Fruit fly (Drosophila melanogaster) whole organism, embryonic: Measurements from ENCODE around the gene CG12723.

Experiments
- Adf1 ChIP-seq: fragments of 200-800 bp; sonication (Bioruptor generic); IDR thresholded peaks from 2 replicates; pipeline ENCODE4 v1.3.6; 2022; ENCODE audit warnings: missing biosample characterization, missing genetic modification characterization
- Aef1 ChIP-seq: fragments of 200-800 bp; sonication (Bioruptor generic); IDR thresholded peaks from 3 replicates; pipeline ENCODE4 v1.3.6; 2022; ENCODE audit warnings: missing biosample characterization, missing genetic modification characterization
- CG10209 ChIP-seq: fragments of 200-800 bp; sonication (Bioruptor generic); optimal IDR thresholded peaks from 3 replicates; lab custom pipeline; 2017; ENCODE audit warnings: missing biosample characterization, mild to moderate bottlenecking, missing genetic modification characterization, missing genetic modification reagents
- CG10431 ChIP-seq: fragments of 200-800 bp; sonication (Bioruptor generic); optimal IDR thresholded peaks from 3 replicates; lab custom pipeline; 2018; ENCODE audit warnings: missing biosample characterization, mild to moderate bottlenecking, missing genetic modification characterization
- CG12155 ChIP-seq: fragments of 200-800 bp; sonication (Bioruptor generic); optimal IDR thresholded peaks from 3 replicates; lab custom pipeline; 2016; ENCODE audit warnings: missing biosample characterization, missing genetic modification characterization
- CG12299 ChIP-seq: fragments of 200-800 bp; sonication (Bioruptor generic); optimal IDR thresholded peaks from 2 replicates; lab custom pipeline; 2018; ENCODE audit warnings: missing biosample characterization, mild to moderate bottlenecking, missing genetic modification characterization
- CG1233 ChIP-seq: fragments of 200-800 bp; sonication (Bioruptor generic); optimal IDR thresholded peaks from 4 replicates; lab custom pipeline; 2018; ENCODE audit warnings: missing biosample characterization, mild to moderate bottlenecking, missing genetic modification characterization
- CG12659 ChIP-seq: fragments of 200-800 bp; sonication (Bioruptor generic); optimal IDR thresholded peaks from 3 replicates; lab custom pipeline; 2017; ENCODE audit warnings: mild to moderate bottlenecking, missing biosample characterization, missing genetic modification reagents, missing genetic modification characterization
- CG13624 ChIP-seq: fragments of 200-800 bp; sonication (Bioruptor generic); optimal IDR thresholded peaks from 2 replicates; lab custom pipeline; 2016; ENCODE audit warnings: missing biosample characterization, missing genetic modification characterization
- CG15073 ChIP-seq: fragments of 200-800 bp; sonication (Bioruptor generic); optimal IDR thresholded peaks from 2 replicates; lab custom pipeline; 2016; ENCODE audit warnings: missing biosample characterization, missing genetic modification characterization
- CG15479 ChIP-seq: fragments of 200-800 bp; sonication (Bioruptor generic); optimal IDR thresholded peaks from 3 replicates; lab custom pipeline; 2019; ENCODE audit warnings: missing biosample characterization, mild to moderate bottlenecking, missing genetic modification characterization, moderate library complexity
- CG18619 ChIP-seq: fragments of 200-800 bp; sonication (Bioruptor generic); optimal IDR thresholded peaks from 3 replicates; lab custom pipeline; 2017; ENCODE audit warnings: missing biosample characterization, mild to moderate bottlenecking, missing genetic modification characterization
- CG2120 ChIP-seq: fragments of 200-800 bp; sonication (Bioruptor generic); optimal IDR thresholded peaks from 3 replicates; lab custom pipeline; 2016; ENCODE audit warnings: missing biosample characterization, missing genetic modification characterization
- CG31388 ChIP-seq: fragments of 200-800 bp; sonication (Bioruptor generic); optimal IDR thresholded peaks from 2 replicates; lab custom pipeline; 2016; ENCODE audit warnings: missing biosample characterization, missing genetic modification characterization
- CG3281 ChIP-seq: fragments of 200-800 bp; sonication (Bioruptor generic); optimal IDR thresholded peaks from 3 replicates; lab custom pipeline; 2017; ENCODE audit warnings: missing biosample characterization, mild to moderate bottlenecking, missing genetic modification characterization
- CG3847 ChIP-seq: fragments of 200-800 bp; sonication (Bioruptor generic); IDR thresholded peaks from 2 replicates; pipeline ENCODE4 v1.3.6; 2022; ENCODE audit warnings: missing biosample characterization, missing genetic modification characterization
- CG4617 ChIP-seq: fragments of 200-800 bp; sonication (Bioruptor generic); optimal IDR thresholded peaks from 3 replicates; lab custom pipeline; 2016; ENCODE audit warnings: missing biosample characterization, missing genetic modification characterization, borderline replicate concordance
- CG7987 ChIP-seq: fragments of 200-800 bp; sonication (Bioruptor generic); optimal IDR thresholded peaks from 2 replicates; lab custom pipeline; 2018; ENCODE audit warnings: missing biosample characterization, mild to moderate bottlenecking, missing genetic modification characterization, moderate library complexity
- CG8765 ChIP-seq: fragments of 200-800 bp; sonication (Bioruptor generic); IDR thresholded peaks from 2 replicates; pipeline ENCODE4 v1.3.6; 2022; ENCODE audit warnings: missing biosample characterization, missing genetic modification characterization
- CHES-1-like ChIP-seq: fragments of 200-800 bp; sonication (Bioruptor generic); optimal IDR thresholded peaks from 2 replicates; lab custom pipeline; 2016; ENCODE audit warnings: missing biosample characterization, missing genetic modification characterization
- CoRest ChIP-seq: fragments of 200-800 bp; sonication (Bioruptor generic); optimal IDR thresholded peaks from 3 replicates; lab custom pipeline; 2018; ENCODE audit warnings: missing biosample characterization, mild to moderate bottlenecking, missing genetic modification characterization, moderate library complexity
- CrebB ChIP-seq: fragments of 200-800 bp; sonication (Bioruptor generic); optimal IDR thresholded peaks from 3 replicates; lab custom pipeline; 2018; ENCODE audit warnings: missing biosample characterization, mild to moderate bottlenecking, missing genetic modification characterization
- Dad ChIP-seq: fragments of 200-800 bp; sonication (Bioruptor generic); optimal IDR thresholded peaks from 3 replicates; lab custom pipeline; 2016; ENCODE audit warnings: missing biosample characterization, missing genetic modification characterization
- E2f1 ChIP-seq: fragments of 200-800 bp; sonication (Bioruptor generic); IDR thresholded peaks from 2 replicates; pipeline ENCODE4 v1.3.6; 2022; ENCODE audit warnings: missing biosample characterization, missing genetic modification characterization
- HLHmδ ChIP-seq: fragments of 200-800 bp; sonication (Bioruptor generic); optimal IDR thresholded peaks from 2 replicates; lab custom pipeline; 2018; ENCODE audit warnings: missing biosample characterization, mild to moderate bottlenecking, missing genetic modification characterization, moderate library complexity
- Hand ChIP-seq: fragments of 200-800 bp; sonication (Bioruptor generic); optimal IDR thresholded peaks from 2 replicates; lab custom pipeline; 2017; ENCODE audit warnings: mild to moderate bottlenecking, missing biosample characterization, missing genetic modification reagents, missing genetic modification characterization
- HmgZ ChIP-seq: fragments of 200-800 bp; sonication (Bioruptor generic); optimal IDR thresholded peaks from 2 replicates; lab custom pipeline; 2018; ENCODE audit warnings: missing biosample characterization, mild to moderate bottlenecking, missing genetic modification characterization
- Hmr ChIP-seq: fragments of 200-800 bp; sonication (Bioruptor generic); optimal IDR thresholded peaks from 3 replicates; lab custom pipeline; 2017; ENCODE audit warnings: mild to moderate bottlenecking, missing biosample characterization, missing genetic modification reagents, missing genetic modification characterization
- Hr39 ChIP-seq: fragments of >200 bp; optimal IDR thresholded peaks from 2 replicates; lab custom pipeline; 2017
- MESR4 ChIP-seq: fragments of 200-800 bp; sonication (Bioruptor generic); optimal IDR thresholded peaks from 2 replicates; lab custom pipeline; 2018; ENCODE audit warnings: missing biosample characterization, mild to moderate bottlenecking, missing genetic modification characterization, moderate library complexity
- MTF-1 ChIP-seq: fragments of 200-800 bp; sonication (Bioruptor generic); optimal IDR thresholded peaks from 2 replicates; lab custom pipeline; 2018; ENCODE audit warnings: missing biosample characterization, mild to moderate bottlenecking, missing genetic modification characterization, borderline replicate concordance
- Med ChIP-seq: fragments of 200-800 bp; sonication (Bioruptor generic); peaks from one replicate; lab custom pipeline; 2016; ENCODE audit warnings: missing biosample characterization, missing genetic modification characterization, mild to moderate bottlenecking, inconsistent platforms, moderate library complexity
- Neu2 ChIP-seq: fragments of 200-800 bp; sonication (Bioruptor generic); optimal IDR thresholded peaks from 3 replicates; lab custom pipeline; 2016; ENCODE audit warnings: missing biosample characterization, missing genetic modification characterization, borderline replicate concordance
- Optix ChIP-seq: fragments of 200-800 bp; sonication (Bioruptor generic); IDR thresholded peaks from 3 replicates; pipeline ENCODE4 v1.3.6; 2022; ENCODE audit warnings: missing biosample characterization, missing genetic modification characterization
- Trl ChIP-seq, 3 experiments: fragments of >200 bp in 2 of 3; fragments of 200-800 bp in 1 of 3; sonication (Bioruptor generic) in 1 of 3; optimal IDR thresholded peaks; 2 replicates in 1 of 3; 3 replicates in 2 of 3; lab custom pipeline; 2016 to 2017; ENCODE audit warnings: missing biosample characterization in 1 of 3, missing genetic modification characterization in 1 of 3
- Usf ChIP-seq: fragments of 200-800 bp; sonication (Bioruptor generic); optimal IDR thresholded peaks from 2 replicates; lab custom pipeline; 2017; ENCODE audit warnings: missing genotype, missing biosample characterization, missing genetic modification characterization
- YL-1 ChIP-seq: fragments of 200-800 bp; sonication (Bioruptor generic); optimal IDR thresholded peaks from 3 replicates; lab custom pipeline; 2017; ENCODE audit warnings: missing biosample characterization, mild to moderate bottlenecking, missing genetic modification characterization
- br ChIP-seq: fragments of >200 bp; optimal IDR thresholded peaks from 2 replicates; lab custom pipeline; 2017
- chif ChIP-seq, 2 experiments: fragments of 200-800 bp; sonication (Bioruptor generic); optimal IDR thresholded peaks; 3 replicates each; lab custom pipeline; 2016; ENCODE audit warnings: missing biosample characterization in 2 of 2, missing genetic modification characterization in 2 of 2
- cwo ChIP-seq: fragments of 200-800 bp; sonication (Bioruptor generic); optimal IDR thresholded peaks from 3 replicates; lab custom pipeline; 2017; ENCODE audit warnings: missing biosample characterization, missing genetic modification characterization, mild to moderate bottlenecking, moderate library complexity, missing genetic modification reagents
- en ChIP-seq: fragments of 200-800 bp; sonication (Bioruptor generic); optimal IDR thresholded peaks from 2 replicates; lab custom pipeline; 2016; ENCODE audit warnings: missing biosample characterization, missing genetic modification characterization
- eve ChIP-seq, 2 experiments: fragments of >200 bp; optimal IDR thresholded peaks; 2 replicates each; lab custom pipeline; 2017; ENCODE audit warnings: missing biosample characterization in 2 of 2, missing genetic modification characterization in 2 of 2
- hkb ChIP-seq, 2 experiments: fragments of 200-800 bp in 1 of 2; fragments of >200 bp in 1 of 2; sonication (Bioruptor generic) in 1 of 2; IDR thresholded peaks in 1 of 2; optimal IDR thresholded peaks in 1 of 2; 2 replicates each; pipeline versions ENCODE4 v1.3.6 to Lab custom; 2017 to 2022; ENCODE audit warnings: missing biosample characterization in 1 of 2, missing genetic modification characterization in 1 of 2
- pho ChIP-seq: fragments of 200-800 bp; sonication (Bioruptor generic); optimal IDR thresholded peaks from 2 replicates; lab custom pipeline; 2016; ENCODE audit warnings: missing biosample characterization, missing genetic modification characterization
- sens-2 ChIP-seq: fragments of 200-800 bp; sonication (Bioruptor generic); IDR thresholded peaks from 2 replicates; pipeline ENCODE4 v1.3.6; 2022; ENCODE audit warnings: missing biosample characterization, missing genetic modification characterization
- sim ChIP-seq: fragments of 200-800 bp; sonication (Bioruptor generic); IDR thresholded peaks from 2 replicates; pipeline ENCODE4 v1.3.6; 2022; ENCODE audit warnings: missing biosample characterization, missing genetic modification characterization
- slp2 ChIP-seq: fragments of 200-800 bp; sonication (Bioruptor generic); optimal IDR thresholded peaks from 2 replicates; lab custom pipeline; 2016; ENCODE audit warnings: missing biosample characterization, missing genetic modification characterization
- trh ChIP-seq: fragments of 200-800 bp; sonication (Bioruptor generic); optimal IDR thresholded peaks from 2 replicates; lab custom pipeline; 2016; ENCODE audit warnings: missing biosample characterization, missing genetic modification characterization
- vvl ChIP-seq: fragments of 200-800 bp; sonication (Bioruptor generic); IDR thresholded peaks from 2 replicates; pipeline ENCODE4 v1.3.6; 2022; ENCODE audit warnings: missing biosample characterization, missing genetic modification characterization

Gene CG12723

DNA sequence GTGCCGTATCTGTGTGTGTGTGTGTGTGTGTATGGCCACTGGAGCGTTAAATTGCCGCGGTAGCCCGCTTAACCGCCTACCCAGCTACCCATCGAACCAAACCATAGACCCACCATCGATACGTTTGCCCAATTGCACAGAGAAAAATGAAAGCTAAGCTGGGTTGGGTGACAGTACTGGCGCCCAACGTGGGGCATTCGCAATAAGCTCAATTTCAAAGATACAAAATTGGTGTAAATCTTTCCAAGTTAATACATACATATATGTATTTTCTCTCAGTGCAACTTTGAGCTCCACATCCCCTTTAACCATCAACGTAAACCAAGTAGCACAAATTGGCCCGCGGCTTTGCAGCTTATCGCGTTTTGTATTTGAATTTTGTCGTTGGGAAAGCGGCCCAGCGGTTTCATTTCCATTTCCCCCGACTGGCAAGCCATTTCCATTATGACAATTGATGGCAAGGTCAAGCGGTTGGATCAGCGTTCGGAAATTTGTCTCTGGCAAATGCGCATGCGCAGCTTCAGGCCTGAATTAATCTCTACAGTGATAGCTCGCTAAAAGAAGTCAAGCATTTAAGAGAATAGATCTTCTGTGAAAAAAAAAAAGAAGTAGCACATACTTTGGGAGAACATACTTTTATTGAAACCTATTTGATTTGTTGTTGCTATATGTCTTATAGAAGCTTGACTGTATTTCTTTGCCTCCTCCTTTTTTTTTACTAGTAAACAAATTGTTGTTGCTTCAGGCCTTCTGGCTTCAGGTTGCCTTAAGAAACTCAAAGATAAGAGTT is 40.9 kb upstream of the CG12723 start (continued):
- TF ChIP-seq MESR4 (GFP tag; lab: Kevin White, UChicago), result no peak
- TF ChIP-seq HLHmδ (GFP tag; lab: Kevin White, UChicago), result no peak
- TF ChIP-seq CG3281, result peak; percentile 50
- peak; percentile 72 for TF ChIP-seq Hmr (GFP tag; lab: Kevin White, UChicago)
- TF ChIP-seq CG1233 (GFP tag; lab: Kevin White, UChicago), result peak; percentile 44
- peak; percentile 23 for TF ChIP-seq Hand
- peak; percentile 66 for TF ChIP-seq CoRest (tag; lab: Kevin White, UChicago)
- TF ChIP-seq CG10209 (GFP tag; lab: Kevin White, UChicago), result peak; percentile 72
- no peak for TF ChIP-seq Trl (optimal IDR thresholded peaks at IDR 0.05; lab: Kevin White, UChicago)
- TF ChIP-seq Trl (GFP tag; optimal IDR thresholded peaks at IDR 0.05; lab: Kevin White, UChicago), result peak; percentile 72
- TF ChIP-seq Med (GFP tag; lab: Kevin White, UChicago), result peak; percentile 96
- no peak for TF ChIP-seq hkb (optimal IDR thresholded peaks at IDR 0.05; lab: Kevin White, UChicago)
- TF ChIP-seq hkb (GFP tag; IDR thresholded peaks at IDR 0.05; lab: Robert Waterston, UW), result peak; percentile 73
- TF ChIP-seq trh (GFP tag; lab: Kevin White, UChicago), result peak; percentile 42
- peak; percentile 57 for TF ChIP-seq CG3847
- no peak for TF ChIP-seq CG7987 (GFP tag; lab: Kevin White, UChicago)
- TF ChIP-seq vvl, result peak; percentile 88
- TF ChIP-seq eve (GFP tag; optimal IDR thresholded peaks at IDR 0.05; lab: Kevin White, UChicago), result peak in 1 of 2 experiments; percentile 87
- TF ChIP-seq CG10431 (GFP tag; lab: Kevin White, UChicago), result no peak
- TF ChIP-seq CG2120 (GFP tag; lab: Kevin White, UChicago), result peak; percentile 56
- TF ChIP-seq HmgZ (tag; lab: Kevin White, UChicago), result peak; percentile 44
- peak; percentile 83 for TF ChIP-seq Aef1 (GFP tag; lab: Robert Waterston, UW)
- TF ChIP-seq CG12659 (GFP tag; lab: Kevin White, UChicago), result peak; percentile 74
- peak; percentile 55 for TF ChIP-seq CG13624 (GFP tag; lab: Kevin White, UChicago)
- peak; percentile 36; the same call in 1 of the 2 replicates for TF ChIP-seq CG8765 (GFP tag; lab: Robert Waterston, UW)
- no peak for TF ChIP-seq Hr39 (lab: Kevin White, UChicago)
- peak; percentile 20 for TF ChIP-seq Dad (GFP tag; lab: Kevin White, UChicago)
- TF ChIP-seq en (GFP tag; lab: Kevin White, UChicago), result peak; percentile 22
- TF ChIP-seq CG15479 (GFP tag; lab: Kevin White, UChicago), result no peak
- no peak for TF ChIP-seq CrebB (tag; lab: Kevin White, UChicago)
- no peak for TF ChIP-seq CG15073 (GFP tag; lab: Kevin White, UChicago)
- peak; percentile 73 for TF ChIP-seq E2f1
- TF ChIP-seq cwo (GFP tag; lab: Kevin White, UChicago), result peak; percentile 69
- TF ChIP-seq br (lab: Kevin White, UChicago), result no peak
- TF ChIP-seq sens-2, result peak; percentile 68
- TF ChIP-seq YL-1 (GFP tag; lab: Kevin White, UChicago), result no peak
- peak; percentile 66 to 77 for TF ChIP-seq chif (GFP tag; optimal IDR thresholded peaks at IDR 0.05; lab: Kevin White, UChicago)
- TF ChIP-seq slp2 (GFP tag; lab: Kevin White, UChicago), result peak; percentile 33
- no peak for TF ChIP-seq Neu2 (GFP tag; lab: Kevin White, UChicago)
- peak; percentile 32 for TF ChIP-seq CG4617 (GFP tag; lab: Kevin White, UChicago)
- peak; percentile 36 for TF ChIP-seq CG12155 (GFP tag; lab: Kevin White, UChicago)
- no peak for TF ChIP-seq CG12299 (tag; lab: Kevin White, UChicago)
- peak; percentile 14 for TF ChIP-seq Usf (GFP tag; lab: Kevin White, UChicago)
- peak; percentile 61 for TF ChIP-seq CG18619 (GFP tag; lab: Kevin White, UChicago)
- peak; percentile 54 for TF ChIP-seq CHES-1-like (GFP tag; lab: Kevin White, UChicago)
- peak; percentile 27 for TF ChIP-seq pho (GFP tag; lab: Kevin White, UChicago)
- TF ChIP-seq Adf1 (GFP tag; lab: Robert Waterston, UW), result no peak
- TF ChIP-seq sim (GFP tag; lab: Robert Waterston, UW), result peak; percentile 52; the same call in 1 of the 2 replicates
- TF ChIP-seq Optix, result peak; percentile 77
- TF ChIP-seq CG31388 (GFP tag; lab: Kevin White, UChicago), result no peak
- TF ChIP-seq MTF-1 (GFP tag; lab: Kevin White, UChicago), result peak; percentile 15
